Worm (Caenorhabditis elegans) whole organism, L1 larva: ENCODE data around the gene F44B9.10.

ENCODE experiments used
- efl-1 ChIP-seq, 4 experiments: fragments of 150-350 bp; optimal IDR thresholded peaks in 3 of 4; peaks in 1 of 4; 1 replicate in 1 of 4; 2 replicates in 3 of 4; lab custom pipeline; 2014; ENCODE audit warnings: missing biosample characterization in 2 of 4, missing genetic modification characterization in 2 of 4, missing genetic modification reagents in 2 of 4
- mdl-1 ChIP-seq, 2 experiments: fragments of 150-350 bp; optimal IDR thresholded peaks; 2 replicates each; lab custom pipeline; 2014 to 2017; ENCODE audit warnings: missing biosample characterization in 2 of 2, missing genetic modification characterization in 2 of 2, inconsistent platforms in 1 of 2
- mep-1 ChIP-seq: fragments of 150-350 bp; optimal IDR thresholded peaks from 2 replicates; lab custom pipeline; 2014; ENCODE audit warnings: missing biosample characterization, missing genetic modification characterization
- nhr-28 ChIP-seq: fragments of 150-350 bp; optimal IDR thresholded peaks from 2 replicates; lab custom pipeline; 2014; ENCODE audit warnings: missing biosample characterization, missing genetic modification characterization
- pag-3 ChIP-seq: sonication (generic microtip); optimal IDR thresholded peaks from 2 replicates; lab custom pipeline; 2017; ENCODE audit warnings: missing genetic modification characterization, mild to moderate bottlenecking, missing compliant biosample characterization, antibody characterized with exemption, borderline replicate concordance; ENCODE audit not compliant: insufficient read depth

- TF ChIP-seq pag-3 (tag; lab: Kevin White, UChicago) (no peak), mdl-1 (tag; optimal IDR thresholded peaks at IDR 0.05; lab: Kevin White, UChicago) (no peak), efl-1 (optimal IDR thresholded peaks at IDR 0.05; lab: Kevin White, UChicago) (no peak), efl-1 (GFP tag; optimal IDR thresholded peaks at IDR 0.05 in 1 of 2; lab: Kevin White, UChicago) (no peak), nhr-28 (no peak), mep-1 (tag; lab: Kevin White, UChicago) (no peak)
These were observed 2.6 kb upstream of the F44B9.10 start for ce11 chrIII:8036050-8036449.
